Worm (Caenorhabditis elegans) whole organism, dauer: ENCODE measurements around the gene F46H5.11.

Experiments
- unc-62 ChIP-seq: sonication (generic microtip); optimal IDR thresholded peaks from 2 replicates; lab custom pipeline; 2017; ENCODE audit warnings: missing biosample characterization, missing genetic modification reagents, missing genetic modification characterization

F46H5.11 gene

ce11 chrX:7290859-7291628, 19.2 kb upstream of the F46H5.11 start:
- TF ChIP-seq unc-62 (GFP tag; lab: Kevin White, UChicago), result no peak

ce11 chrX:7289565-7289964, 17.7 kb upstream of the F46H5.11 start:
- TF ChIP-seq unc-62 (GFP tag; lab: Kevin White, UChicago), result no peak

- no peak for TF ChIP-seq unc-62 (GFP tag; lab: Kevin White, UChicago)
Observed at ce11 chrX:7284724-7285184, 12.9 kb upstream of the F46H5.11 start.

- TF ChIP-seq unc-62 (GFP tag; lab: Kevin White, UChicago), result no peak
Observed at ce11 chrX:7283136-7283535, 11.3 kb upstream of the F46H5.11 start.

ce11 chrX:7281347-7281746, 9.5 kb upstream of the F46H5.11 start:
- no peak for TF ChIP-seq unc-62 (GFP tag; lab: Kevin White, UChicago)

- no peak for TF ChIP-seq unc-62 (GFP tag; lab: Kevin White, UChicago)
Observed at ce11 chrX:7279671-7280389, 8.0 kb upstream of the F46H5.11 start, which contains the start of gene unc-10. Gene unc-10 (minus strand): TSS chrX:7280322.

- no peak for TF ChIP-seq unc-62 (GFP tag; lab: Kevin White, UChicago)
Observed at ce11 chrX:7278095-7278494, 6.2 kb upstream of the F46H5.11 start.

ce11 chrX:7269379-7269778, 2.5 kb downstream of the F46H5.11 start, which contains the start of gene grd-7:
Gene grd-7 (minus strand): TSS chrX:7269479.
- no peak for TF ChIP-seq unc-62 (GFP tag; lab: Kevin White, UChicago)

ce11 chrX:7268965-7269364, 2.9 kb downstream of the F46H5.11 start:
- TF ChIP-seq unc-62 (GFP tag; lab: Kevin White, UChicago), result no peak

- no peak for TF ChIP-seq unc-62 (GFP tag; lab: Kevin White, UChicago)
Observed at ce11 chrX:7265348-7265747, 6.5 kb downstream of the F46H5.11 start, which contains the start of gene F46H5.2. Gene F46H5.2 (plus strand): TSS chrX:7265648.

ce11 chrX:7264591-7265306, 7.1 kb downstream of the F46H5.11 start:
- no peak for TF ChIP-seq unc-62 (GFP tag; lab: Kevin White, UChicago)

ce11 chrX:7260327-7261019, 11.4 kb downstream of the F46H5.11 start, which contains the start of gene lact-1:
Gene lact-1 (minus strand): TSS chrX:7260377.
- TF ChIP-seq unc-62 (GFP tag; lab: Kevin White, UChicago), result no peak

ce11 chrX:7256891-7257290, 15.0 kb downstream of the F46H5.11 start, which contains the start of gene F46H5.5:
Gene F46H5.5 (minus strand): TSS chrX:7256991.
- TF ChIP-seq unc-62 (GFP tag; lab: Kevin White, UChicago), result no peak

- no peak for TF ChIP-seq unc-62 (GFP tag; lab: Kevin White, UChicago)
Observed at ce11 chrX:7254558-7254957, 17.3 kb downstream of the F46H5.11 start, which contains the start of gene F46H5.4. Gene F46H5.4 (minus strand): TSS chrX:7254610.

ce11 chrX:7244756-7245155, 27.1 kb downstream of the F46H5.11 start:
- TF ChIP-seq unc-62 (GFP tag; lab: Kevin White, UChicago), result no peak
